Worm (Caenorhabditis elegans): ENCODE results near the gene igcm-4.

- no peak for TF ChIP-seq sptf-1 (tag; optimal IDR thresholded peaks at IDR 0.05)
- no peak for TF ChIP-seq ama-1 (optimal IDR thresholded peaks at IDR 0.05)
Measured at ce11 chrX:2074055-2074454, 27.9 kb upstream of the igcm-4 start, which contains the start of gene txdc-12.2.
